Fruit fly (Drosophila melanogaster): ENCODE results near the gene epsilonCOP.

DNA sequence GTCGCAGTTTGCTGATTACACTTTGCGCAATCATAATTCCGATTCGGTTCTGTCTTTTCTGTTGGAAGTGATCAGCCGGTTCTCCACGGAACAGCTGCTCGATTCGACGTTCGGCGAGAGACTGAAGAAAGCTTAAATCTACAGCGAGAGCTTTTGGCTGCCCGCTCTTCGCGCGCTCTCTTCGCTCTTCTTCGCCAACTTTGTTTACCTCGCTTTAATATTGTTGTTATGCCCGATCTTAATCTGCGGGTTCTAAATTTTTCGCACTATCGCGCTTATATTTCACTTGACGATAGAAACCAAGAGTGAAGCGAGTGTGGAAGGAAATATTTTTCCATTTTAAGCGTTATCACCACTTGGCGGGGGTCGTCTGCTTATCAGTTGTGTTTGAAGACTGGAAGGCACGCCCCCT, 5.5 kb downstream of the epsilonCOP start, which contains the start of gene CG9547:
- peak; percentile 17; the same call in 1 of the 2 replicates for TF ChIP-seq CG15336 (GFP tag; IDR thresholded peaks at IDR 0.05)
- no peak for TF ChIP-seq achi (GFP tag; optimal IDR thresholded peaks at IDR 0.05)
